Fruit fly (Drosophila melanogaster) whole organism, prepupa: ENCODE measurements around the gene CG42541.
A peak's percentile ranks its signal among the peaks of the same experiment; 100 is the strongest.

ENCODE experiments used
- CG10669 ChIP-seq: fragments of 200-800 bp; sonication (Bioruptor generic); optimal IDR thresholded peaks from 3 replicates; lab custom pipeline; 2018; ENCODE audit warnings: missing biosample characterization, mild to moderate bottlenecking, missing genetic modification characterization, moderate library complexity
- CG15336 ChIP-seq: fragments of 200-800 bp; sonication (Bioruptor generic); IDR thresholded peaks from 2 replicates; pipeline ENCODE4 v1.3.6; 2022; ENCODE audit warnings: missing biosample characterization, missing genetic modification characterization
- CG16779 ChIP-seq: fragments of 200-800 bp; sonication (Bioruptor generic); optimal IDR thresholded peaks from 3 replicates; lab custom pipeline; 2017; ENCODE audit warnings: missing biosample characterization, mild to moderate bottlenecking, missing genetic modification characterization
- CG32006 ChIP-seq: fragments of 200-800 bp; sonication (Bioruptor generic); optimal IDR thresholded peaks from 3 replicates; lab custom pipeline; 2017; ENCODE audit warnings: missing biosample characterization, mild to moderate bottlenecking, missing genetic modification characterization
- CG6854 ChIP-seq: fragments of 200-800 bp; sonication (Bioruptor generic); optimal IDR thresholded peaks from 2 replicates; lab custom pipeline; 2017; ENCODE audit warnings: missing biosample characterization, mild to moderate bottlenecking, missing genetic modification characterization
- Gug ChIP-seq: fragments of 200-800 bp; sonication (Bioruptor generic); IDR thresholded peaks from 2 replicates; pipeline ENCODE4 v1.3.6; 2022; ENCODE audit warnings: missing biosample characterization, missing genetic modification characterization
- Hr39 ChIP-seq: fragments of 200-800 bp; sonication (Bioruptor generic); optimal IDR thresholded peaks from 2 replicates; lab custom pipeline; 2016; ENCODE audit warnings: missing biosample characterization, missing genetic modification characterization
- Met ChIP-seq: fragments of 200-800 bp; sonication (Bioruptor generic); optimal IDR thresholded peaks from 3 replicates; lab custom pipeline; 2016; ENCODE audit warnings: missing biosample characterization, missing genetic modification characterization
- Sox102F ChIP-seq: fragments of 200-800 bp; sonication (Bioruptor generic); optimal IDR thresholded peaks from 2 replicates; lab custom pipeline; 2016; ENCODE audit warnings: missing biosample characterization, mild to moderate bottlenecking, missing genetic modification characterization
- cyc ChIP-seq: fragments of 200-800 bp; sonication (Bioruptor generic); optimal IDR thresholded peaks from 3 replicates; lab custom pipeline; 2016; ENCODE audit warnings: missing biosample characterization, missing genetic modification characterization
- net ChIP-seq: fragments of 200-800 bp; sonication (Bioruptor generic); optimal IDR thresholded peaks from 3 replicates; lab custom pipeline; 2016; ENCODE audit warnings: missing biosample characterization, missing genetic modification characterization
- salr ChIP-seq, 2 experiments: fragments of 200-800 bp; sonication (Bioruptor generic); optimal IDR thresholded peaks; 3 replicates each; lab custom pipeline; 2016 to 2018; ENCODE audit warnings: missing biosample characterization in 2 of 2, missing genetic modification characterization in 2 of 2, mild to moderate bottlenecking in 1 of 2
- topi ChIP-seq: fragments of 200-800 bp; sonication (Bioruptor generic); optimal IDR thresholded peaks from 3 replicates; lab custom pipeline; 2016; ENCODE audit warnings: missing biosample characterization, missing genetic modification characterization

DNA sequence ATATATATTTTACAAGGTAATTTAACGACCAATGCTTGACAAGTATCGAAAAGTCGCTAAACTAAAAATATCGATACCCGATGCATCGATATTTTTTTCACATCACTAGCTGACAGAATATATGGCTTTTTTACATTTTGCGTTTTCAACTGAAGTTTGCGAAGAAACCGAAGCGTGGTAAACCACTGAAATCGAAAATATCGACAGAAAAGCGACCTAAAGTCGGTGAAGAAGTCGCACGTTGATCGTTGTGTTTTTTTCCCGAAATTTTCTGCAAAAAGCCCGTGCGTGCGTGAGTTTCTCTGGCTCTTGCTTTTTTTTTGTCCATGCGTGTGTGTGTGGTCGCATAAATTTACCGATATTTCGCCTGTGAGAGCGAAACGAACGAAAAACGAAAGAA lies 18.5 kb upstream of the CG42541 start, which contains the start of gene Vap33:
- TF ChIP-seq Met (no peak), Hr39 (GFP tag; lab: Kevin White, UChicago) (no peak), net (GFP tag; lab: Kevin White, UChicago) (no peak), salr (GFP tag; optimal IDR thresholded peaks at IDR 0.05; lab: Kevin White, UChicago) (no peak), CG16779 (tag; lab: Kevin White, UChicago) (peak; percentile 8), cyc (GFP tag; lab: Kevin White, UChicago) (no peak), Sox102F (no peak), CG10669 (GFP tag; lab: Kevin White, UChicago) (no peak), CG15336 (GFP tag; lab: Robert Waterston, UW) (no peak; the same call in 1 of the 2 replicates), CG6854 (GFP tag; lab: Kevin White, UChicago) (no peak), Gug (GFP tag; lab: Robert Waterston, UW) (no peak), CG32006 (no peak), topi (no peak)
